Worm (Caenorhabditis elegans): ENCODE results near the gene R12C12.5.

DNA sequence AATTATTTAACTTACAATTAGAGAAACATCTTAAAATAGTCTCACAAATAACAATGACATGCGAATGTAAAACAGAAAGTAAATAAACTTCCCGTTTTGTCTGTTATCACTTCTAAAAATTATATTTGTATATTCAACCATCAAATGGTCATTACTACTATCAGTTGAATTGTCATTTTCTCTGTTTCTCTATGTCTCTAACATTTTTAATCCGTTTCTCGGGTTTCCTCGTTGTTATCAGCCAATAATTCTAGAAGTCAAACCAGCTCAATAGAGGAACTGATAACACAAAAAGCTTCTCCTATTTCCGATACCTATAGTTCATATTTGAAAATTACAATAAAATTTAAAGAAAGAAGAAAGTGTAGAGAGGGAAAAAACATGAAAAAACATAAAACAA lies 18.3 kb downstream of the R12C12.5 start:
- no peak for TF ChIP-seq ama-1 (optimal IDR thresholded peaks at IDR 0.05)
- TF ChIP-seq sea-1 (GFP tag; conservative IDR thresholded peaks at IDR 0.05) = no peak
- no peak for TF ChIP-seq hnd-1 (tag; optimal IDR thresholded peaks at IDR 0.05)

Data from whole organism, early embryonic.